Fruit fly (Drosophila melanogaster): ENCODE results near the gene svp.

- TF ChIP-seq h (optimal IDR thresholded peaks at IDR 0.05) (no peak), Myc (optimal IDR thresholded peaks at IDR 0.05) (no peak), insv (optimal IDR thresholded peaks at IDR 0.05) (no peak)
These were observed 29.4 kb upstream of the svp start, which contains the start of gene CG3916 for dm6 chr3R:12229113-12229512.

Measured in Kc167 (cell line).